Worm (Caenorhabditis elegans) whole organism, L3 larva: ENCODE data around the gene fcmt-1.

Experiments used
- R02D3.7 ChIP-seq: fragments of 150-350 bp; optimal IDR thresholded peaks from 2 replicates; lab custom pipeline; 2014; ENCODE audit warnings: missing biosample characterization, missing genetic modification characterization
- ZK546.5 ChIP-seq: sonication (generic microtip); optimal IDR thresholded peaks from 2 replicates; lab custom pipeline; 2017; ENCODE audit warnings: missing biosample characterization, missing genetic modification characterization
- aly-2 ChIP-seq: fragments of 150-350 bp; optimal IDR thresholded peaks from 2 replicates; lab custom pipeline; 2014; ENCODE audit warnings: missing biosample characterization, missing genetic modification characterization
- ama-1 ChIP-seq: fragments of 150-350 bp; optimal IDR thresholded peaks from 2 replicates; lab custom pipeline; 2018
- ceh-16 ChIP-seq: sonication (generic microtip); optimal IDR thresholded peaks from 2 replicates; lab custom pipeline; 2017; ENCODE audit warnings: missing biosample characterization, missing genetic modification characterization
- ceh-28 ChIP-seq: fragments of 150-350 bp; optimal IDR thresholded peaks from 2 replicates; lab custom pipeline; 2014; ENCODE audit warnings: missing biosample characterization, missing genetic modification reagents, missing genetic modification characterization
- daf-12 ChIP-seq: fragments of 150-350 bp; optimal IDR thresholded peaks from 2 replicates; lab custom pipeline; 2014; ENCODE audit warnings: missing biosample characterization, missing genetic modification reagents, missing genetic modification characterization
- egl-5 ChIP-seq: fragments of 150-350 bp; optimal IDR thresholded peaks from 2 replicates; lab custom pipeline; 2017; ENCODE audit warnings: missing biosample characterization, missing genetic modification reagents, missing genetic modification characterization, inconsistent platforms
- elt-1 ChIP-seq: fragments of 150-350 bp; optimal IDR thresholded peaks from 2 replicates; lab custom pipeline; 2014; ENCODE audit warnings: missing biosample characterization, missing genetic modification characterization
- elt-2 ChIP-seq: sonication (generic microtip); optimal IDR thresholded peaks from 2 replicates; lab custom pipeline; 2016; ENCODE audit warnings: missing genetic modification reagents, mild to moderate bottlenecking, missing genetic modification characterization, missing compliant biosample characterization
- eor-1 ChIP-seq, 2 experiments: fragments of 150-350 bp; optimal IDR thresholded peaks; 2 replicates each; lab custom pipeline; 2014 to 2018; ENCODE audit warnings: missing biosample characterization in 2 of 2, missing genetic modification characterization in 2 of 2
- hmg-11 ChIP-seq: sonication (generic microtip); optimal IDR thresholded peaks from 2 replicates; lab custom pipeline; 2016; ENCODE audit warnings: missing genetic modification characterization, missing compliant biosample characterization
- jun-1 ChIP-seq: fragments of 150-350 bp; optimal IDR thresholded peaks from 2 replicates; lab custom pipeline; 2014; ENCODE audit warnings: missing biosample characterization, missing genetic modification reagents, missing genetic modification characterization
- lin-15B ChIP-seq: fragments of 150-350 bp; optimal IDR thresholded peaks from 2 replicates; lab custom pipeline; 2014; ENCODE audit warnings: missing biosample characterization, missing genetic modification characterization
- lin-39 ChIP-seq: fragments of 150-350 bp; optimal IDR thresholded peaks from 2 replicates; lab custom pipeline; 2018; ENCODE audit warnings: missing biosample characterization, missing genetic modification reagents, missing genetic modification characterization
- lsy-12 ChIP-seq: sonication (generic microtip); optimal IDR thresholded peaks from 2 replicates; lab custom pipeline; 2016; ENCODE audit warnings: mild to moderate bottlenecking, missing genetic modification characterization, missing compliant biosample characterization
- nfya-1 ChIP-seq: sonication (generic microtip); optimal IDR thresholded peaks from 2 replicates; lab custom pipeline; 2017; ENCODE audit warnings: missing genetic modification characterization, mild to moderate bottlenecking, missing compliant biosample characterization, antibody characterized with exemption, moderate library complexity; ENCODE audit not compliant: insufficient read depth
- nhr-11 ChIP-seq: fragments of 150-350 bp; optimal IDR thresholded peaks from 2 replicates; lab custom pipeline; 2014; ENCODE audit warnings: missing biosample characterization, missing genetic modification characterization
- nhr-12 ChIP-seq: fragments of 150-350 bp; optimal IDR thresholded peaks from 2 replicates; lab custom pipeline; 2014; ENCODE audit warnings: missing biosample characterization, missing genetic modification characterization
- nhr-237 ChIP-seq: fragments of 150-350 bp; optimal IDR thresholded peaks from 2 replicates; lab custom pipeline; 2014; ENCODE audit warnings: missing biosample characterization, missing genetic modification characterization
- nhr-25 ChIP-seq: sonication (generic microtip); optimal IDR thresholded peaks from 2 replicates; lab custom pipeline; 2017; ENCODE audit warnings: missing biosample characterization, missing genetic modification characterization
- nhr-28 ChIP-seq: fragments of 150-350 bp; optimal IDR thresholded peaks from 2 replicates; lab custom pipeline; 2014; ENCODE audit warnings: missing biosample characterization, missing genetic modification characterization
- nhr-43 ChIP-seq: sonication (generic microtip); optimal IDR thresholded peaks from 2 replicates; lab custom pipeline; 2016; ENCODE audit warnings: mild to moderate bottlenecking, missing genetic modification characterization, missing compliant biosample characterization; ENCODE audit not compliant: poor library complexity, severe bottlenecking
- nhr-67 ChIP-seq: fragments of 150-350 bp; optimal IDR thresholded peaks from 2 replicates; lab custom pipeline; 2014; ENCODE audit warnings: missing biosample characterization, missing genetic modification characterization
- nhr-76 ChIP-seq: fragments of 150-350 bp; sonication (generic microtip); optimal IDR thresholded peaks from 5 replicates; lab custom pipeline; 2014; ENCODE audit warnings: missing biosample characterization, missing genetic modification characterization
- pha-4 ChIP-seq: fragments of 150-350 bp; optimal IDR thresholded peaks from 2 replicates; lab custom pipeline; 2014; ENCODE audit warnings: missing biosample characterization, missing genetic modification reagents, missing genetic modification characterization
- pqm-1 ChIP-seq: fragments of 150-350 bp; optimal IDR thresholded peaks from 2 replicates; lab custom pipeline; 2017; ENCODE audit warnings: missing biosample characterization, missing genetic modification characterization, inconsistent platforms
- sea-2 ChIP-seq: fragments of 150-350 bp; sonication (generic microtip); optimal IDR thresholded peaks from 4 replicates; lab custom pipeline; 2014; ENCODE audit warnings: missing biosample characterization, missing genetic modification reagents, missing genetic modification characterization
- snpc-4 ChIP-seq: fragments of 150-350 bp; optimal IDR thresholded peaks from 2 replicates; lab custom pipeline; 2014; ENCODE audit warnings: missing biosample characterization, missing genetic modification characterization
- unc-39 ChIP-seq: sonication (generic microtip); optimal IDR thresholded peaks from 4 replicates; lab custom pipeline; 2017; ENCODE audit warnings: missing biosample characterization, missing genetic modification characterization
- unc-62 ChIP-seq: fragments of 150-350 bp; sonication (generic microtip); optimal IDR thresholded peaks from 4 replicates; lab custom pipeline; 2014; ENCODE audit warnings: missing biosample characterization, missing genetic modification reagents, missing genetic modification characterization
- ztf-11 ChIP-seq: fragments of 150-350 bp; optimal IDR thresholded peaks from 2 replicates; lab custom pipeline; 2014; ENCODE audit warnings: missing biosample characterization, missing genetic modification characterization

The fcmt-1 gene

DNA sequence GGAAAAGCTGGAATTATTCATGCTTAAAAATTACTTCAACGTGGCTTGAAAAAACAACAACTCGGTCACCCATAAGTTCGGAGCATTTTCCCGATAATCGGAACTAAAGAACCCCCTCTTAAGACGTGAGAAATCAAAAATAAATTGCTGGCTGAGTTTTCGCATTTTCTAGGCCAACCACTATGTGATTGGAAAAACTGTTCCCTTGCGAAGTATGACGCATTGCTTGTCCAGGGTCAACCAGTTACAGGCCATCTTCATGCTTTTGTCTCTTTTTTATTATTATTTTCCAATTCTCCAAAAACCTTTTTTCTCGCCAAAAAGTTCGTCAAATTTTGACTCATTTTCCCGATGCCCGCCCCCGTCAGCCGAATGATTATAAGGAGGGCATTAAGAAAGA, 10.7 kb upstream of the fcmt-1 start, which contains the start of gene F13D12.3:
F13D12.3 (plus strand) TSS at position 301 of the 400 bp plus-strand sequence.
- TF ChIP-seq R02D3.7 (tag; lab: Kevin White, UChicago) (no peak), hmg-11 (no peak), egl-5 (tag; lab: Kevin White, UChicago) (no peak), unc-62 (no peak), elt-2 (tag; lab: Kevin White, UChicago) (no peak), nhr-11 (tag; lab: Kevin White, UChicago) (no peak)

DNA sequence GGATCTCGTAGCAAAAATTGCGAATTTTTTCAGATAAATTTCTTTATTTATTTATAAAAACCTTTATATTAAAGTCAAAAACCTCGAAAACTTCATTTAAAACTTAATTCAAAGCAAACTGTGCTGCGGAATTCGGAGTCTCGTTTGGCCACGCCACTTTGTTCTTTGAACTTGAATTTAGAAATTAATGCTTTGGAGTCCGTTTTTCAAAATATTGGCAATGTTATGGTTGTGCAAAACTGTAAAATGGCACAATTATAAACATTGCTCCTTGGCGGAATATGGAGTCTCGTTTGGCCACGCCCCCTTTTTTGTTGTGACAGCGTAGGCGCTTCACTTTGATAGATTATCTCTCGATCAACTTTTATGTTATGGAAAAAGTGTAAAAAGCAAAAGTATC, 10.2 kb upstream of the fcmt-1 start:
- TF ChIP-seq aly-2 (tag; lab: Kevin White, UChicago) (no peak), nfya-1 (no peak), ztf-11 (tag; lab: Kevin White, UChicago) (no peak), lsy-12 (tag; lab: Kevin White, UChicago) (no peak), ama-1 (lab: Kevin White, UChicago) (no peak), ceh-28 (tag; lab: Kevin White, UChicago) (no peak), nhr-67 (tag; lab: Kevin White, UChicago) (no peak), jun-1 (tag; lab: Kevin White, UChicago) (no peak), lin-39 (tag; lab: Kevin White, UChicago) (no peak), nhr-28 (tag; lab: Kevin White, UChicago) (no peak), pha-4 (tag; lab: Kevin White, UChicago) (no peak), ceh-16 (tag; lab: Kevin White, UChicago) (no peak), nhr-25 (tag; lab: Kevin White, UChicago) (no peak), sea-2 (GFP tag; lab: Kevin White, UChicago) (no peak)

ce11 chrII:11714728-11715127, 5.4 kb upstream of the fcmt-1 start:
- TF ChIP-seq elt-2 (tag; lab: Kevin White, UChicago): no peak
- peak; percentile 50 for TF ChIP-seq snpc-4 (tag; lab: Kevin White, UChicago)
- TF ChIP-seq lin-15B (tag; lab: Kevin White, UChicago): no peak

DNA sequence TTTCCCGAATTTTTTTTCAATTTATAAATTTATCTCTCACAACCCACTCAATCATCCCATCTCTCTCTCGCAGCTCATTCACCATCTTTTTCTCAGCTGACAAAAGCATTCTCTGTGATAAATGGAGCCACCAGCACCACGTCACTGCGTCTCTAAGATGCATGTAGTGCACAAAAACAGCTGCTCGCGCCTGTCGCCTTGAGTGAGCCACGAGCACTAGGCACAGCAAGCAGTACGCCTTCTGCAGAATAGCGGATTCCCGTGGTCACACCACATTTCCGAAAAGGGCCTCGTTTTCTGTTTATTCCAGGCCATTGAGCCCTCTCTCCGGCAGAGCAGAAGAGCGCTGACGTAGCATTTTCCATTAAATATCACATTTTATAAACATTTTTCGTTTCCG, 4.2 kb upstream of the fcmt-1 start, which contains the start of gene F13D12.10:
F13D12.10 (plus strand) TSS at position 231 of the 400 bp plus-strand sequence.
- TF ChIP-seq nfya-1 (peak; percentile 14), ceh-28 (tag; lab: Kevin White, UChicago) (no peak), lin-39 (tag; lab: Kevin White, UChicago) (peak; percentile 55)
- TF ChIP-seq, all 47 proteins: peak for 2

ce11 chrII:11710771-11711170, 1.4 kb upstream of the fcmt-1 start:
- TF ChIP-seq unc-39 (tag; lab: Kevin White, UChicago) (no peak), egl-5 (tag; lab: Kevin White, UChicago) (no peak), eor-1 (tag; optimal IDR thresholded peaks at IDR 0.05; lab: Kevin White, UChicago) (no peak), nfya-1 (no peak), nhr-12 (no peak), ZK546.5 (no peak), daf-12 (tag; lab: Kevin White, UChicago) (no peak)

DNA sequence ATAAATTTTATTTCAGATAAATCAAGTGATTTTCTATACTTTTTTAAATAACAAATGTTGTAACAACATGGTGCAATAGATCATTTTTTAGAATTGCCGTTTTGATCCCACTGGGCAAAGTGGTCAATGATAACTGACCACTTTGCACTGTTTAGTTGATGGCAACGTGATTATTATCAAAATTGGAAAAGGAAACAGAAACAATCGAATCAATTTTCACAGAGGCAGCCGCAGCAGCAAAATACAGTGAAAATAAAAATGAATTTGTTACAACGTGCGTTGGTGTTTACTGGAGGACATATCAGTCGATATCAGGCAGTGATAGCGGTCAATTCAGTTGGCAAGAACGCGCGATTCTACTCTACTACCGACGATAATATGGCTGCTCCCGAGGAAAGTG, 3.6 kb downstream of the fcmt-1 start, which contains the start of gene VF13D12L.3:
VF13D12L.3 (plus strand) TSS at position 223 of the 400 bp plus-strand sequence.
- TF ChIP-seq nhr-43 (tag; lab: Kevin White, UChicago) (no peak), elt-1 (no peak), lin-39 (tag; lab: Kevin White, UChicago) (no peak), nhr-76 (tag; lab: Kevin White, UChicago) (peak; percentile 42), pqm-1 (tag; lab: Kevin White, UChicago) (peak; percentile 45), elt-2 (tag; lab: Kevin White, UChicago) (peak; percentile 5), nhr-237 (tag; lab: Kevin White, UChicago) (no peak)
